Fruit fly (Drosophila melanogaster) whole organism, wandering third instar larva: Measurements from ENCODE around the gene eloF.

ENCODE experiments used
- Abd-B ChIP-seq: fragments of >200 bp; optimal IDR thresholded peaks from 2 replicates; lab custom pipeline; 2017; ENCODE audit warnings: missing biosample characterization, missing genetic modification characterization
- CG32264 ChIP-seq: fragments of 200-800 bp; sonication (Bioruptor generic); optimal IDR thresholded peaks from 2 replicates; lab custom pipeline; 2016; ENCODE audit warnings: missing biosample characterization, missing genetic modification characterization
- CG9705 ChIP-seq: fragments of 200-800 bp; sonication (Bioruptor generic); optimal IDR thresholded peaks from 2 replicates; lab custom pipeline; 2018; ENCODE audit warnings: missing biosample characterization, mild to moderate bottlenecking, missing genetic modification characterization
- CrebA ChIP-seq: fragments of 200-800 bp; sonication (Bioruptor generic); optimal IDR thresholded peaks from 2 replicates; lab custom pipeline; 2016; ENCODE audit warnings: missing biosample characterization, mild to moderate bottlenecking, missing genetic modification characterization, borderline replicate concordance
- Dfd ChIP-seq: fragments of >200 bp; optimal IDR thresholded peaks from 2 replicates; lab custom pipeline; 2017; ENCODE audit warnings: missing biosample characterization, missing genetic modification characterization
- Dif ChIP-seq: fragments of 200-275, 200-300 bp; sonication (Bioruptor generic); optimal IDR thresholded peaks from 2 replicates; lab custom pipeline; 2018; ENCODE audit warnings: missing biosample characterization, missing genetic modification characterization; ENCODE audit not compliant: partially characterized antibody
- GATAd ChIP-seq: sonication (Bioruptor generic); optimal IDR thresholded peaks from 2 replicates; lab custom pipeline; 2016; ENCODE audit warnings: missing biosample characterization, missing genetic modification characterization
- HLH106 ChIP-seq: fragments of 200-800 bp; optimal IDR thresholded peaks from 3 replicates; lab custom pipeline; 2019; ENCODE audit warnings: missing biosample characterization, mild to moderate bottlenecking, missing genetic modification characterization, moderate library complexity
- Hnf4 ChIP-seq: fragments of 200-800 bp; sonication (Bioruptor generic); optimal IDR thresholded peaks from 2 replicates; lab custom pipeline; 2016; ENCODE audit warnings: missing biosample characterization, mild to moderate bottlenecking, missing genetic modification characterization
- Hr78 ChIP-seq: fragments of >200 bp; optimal IDR thresholded peaks from 2 replicates; lab custom pipeline; 2017; ENCODE audit warnings: missing biosample characterization, missing genetic modification characterization
- Hr83 ChIP-seq: fragments of 200-300 bp; sonication (Bioruptor generic); optimal IDR thresholded peaks from 2 replicates; lab custom pipeline; 2016; ENCODE audit warnings: missing biosample characterization, mild to moderate bottlenecking, missing genetic modification characterization, moderate library complexity; ENCODE audit not compliant: poor library complexity, severe bottlenecking
- Jra ChIP-seq: sonication (Bioruptor generic); optimal IDR thresholded peaks from 2 replicates; lab custom pipeline; 2016; ENCODE audit warnings: missing biosample characterization, missing genetic modification characterization
- Mio ChIP-seq: sonication (Bioruptor generic); optimal IDR thresholded peaks from 2 replicates; lab custom pipeline; 2016; ENCODE audit warnings: missing biosample characterization, missing genetic modification characterization
- N ChIP-seq: fragments of >200 bp; optimal IDR thresholded peaks from 2 replicates; lab custom pipeline; 2018; ENCODE audit warnings: missing biosample characterization, missing external identifiers, missing genetic modification characterization
- OdsH ChIP-seq: fragments of 200-800 bp; sonication (Bioruptor generic); optimal IDR thresholded peaks from 2 replicates; lab custom pipeline; 2016; ENCODE audit warnings: missing biosample characterization, mild to moderate bottlenecking, missing genetic modification characterization
- Rel ChIP-seq, 2 experiments: fragments of 200-800 bp; sonication (Bioruptor generic) in 1 of 2; optimal IDR thresholded peaks; 2 replicates in 1 of 2; 3 replicates in 1 of 2; lab custom pipeline; 2016 to 2019; ENCODE audit warnings: mild to moderate bottlenecking in 2 of 2, missing biosample characterization in 2 of 2, missing genetic modification characterization in 2 of 2, moderate library complexity in 1 of 2
- Sp1 ChIP-seq: fragments of 200-800 bp; sonication (Bioruptor generic); optimal IDR thresholded peaks from 3 replicates; lab custom pipeline; 2019; ENCODE audit warnings: missing biosample characterization, mild to moderate bottlenecking, missing genetic modification characterization, moderate library complexity
- Vsx2 ChIP-seq: fragments of 200-300, 225-300 bp; sonication (Bioruptor generic); optimal IDR thresholded peaks from 2 replicates; lab custom pipeline; 2018; ENCODE audit warnings: missing biosample characterization, missing genetic modification characterization; ENCODE audit not compliant: partially characterized antibody
- br ChIP-seq: fragments of 200-800 bp; sonication (Bioruptor generic); optimal IDR thresholded peaks from 2 replicates; lab custom pipeline; 2016; ENCODE audit warnings: missing biosample characterization, missing genetic modification characterization
- brk ChIP-seq: fragments of 200-800 bp; sonication (Bioruptor generic); optimal IDR thresholded peaks from 2 replicates; lab custom pipeline; 2016; ENCODE audit warnings: missing biosample characterization, mild to moderate bottlenecking, missing genetic modification characterization
- dl ChIP-seq, 2 experiments: fragments of 175-275, 200-275 bp in 1 of 2; fragments of 200-275 bp in 1 of 2; sonication (Bioruptor generic); optimal IDR thresholded peaks; lab custom pipeline; 2018; ENCODE audit warnings: mild to moderate bottlenecking in 2 of 2, missing biosample characterization in 2 of 2, missing genetic modification characterization in 2 of 2, moderate library complexity in 2 of 2; ENCODE audit not compliant: partially characterized antibody in 2 of 2, insufficient read depth in 1 of 2
- dmrt93B ChIP-seq: fragments of 200-800 bp; sonication (Bioruptor generic); optimal IDR thresholded peaks from 2 replicates; lab custom pipeline; 2018; ENCODE audit warnings: missing biosample characterization, mild to moderate bottlenecking, missing genetic modification characterization
- dsf ChIP-seq: sonication (Bioruptor generic); optimal IDR thresholded peaks from 2 replicates; lab custom pipeline; 2016; ENCODE audit warnings: missing biosample characterization, missing genetic modification characterization, borderline replicate concordance
- ey ChIP-seq: fragments of 200-800 bp; sonication (Bioruptor generic); optimal IDR thresholded peaks from 2 replicates; lab custom pipeline; 2016; ENCODE audit warnings: missing biosample characterization, missing genetic modification characterization
- foxo ChIP-seq, 2 experiments: fragments of 200-800 bp; sonication (Bioruptor generic); optimal IDR thresholded peaks; 2 replicates in 1 of 2; 3 replicates in 1 of 2; lab custom pipeline; 2016 to 2017; ENCODE audit warnings: missing biosample characterization in 2 of 2, missing genetic modification characterization in 2 of 2
- fru ChIP-seq: fragments of 200-800 bp; sonication (Bioruptor generic); optimal IDR thresholded peaks from 3 replicates; lab custom pipeline; 2016; ENCODE audit warnings: missing biosample characterization, mild to moderate bottlenecking, missing genetic modification characterization
- h ChIP-seq: fragments of 200-800 bp; sonication (Bioruptor generic); optimal IDR thresholded peaks from 3 replicates; lab custom pipeline; 2016; ENCODE audit warnings: missing biosample characterization, mild to moderate bottlenecking, missing genetic modification characterization
- jim ChIP-seq: fragments of 175-275, 200-325 bp; sonication (Bioruptor generic); optimal IDR thresholded peaks from 2 replicates; lab custom pipeline; 2016; ENCODE audit warnings: missing biosample characterization, mild to moderate bottlenecking, missing genetic modification characterization
- lola ChIP-seq: fragments of >200 bp; optimal IDR thresholded peaks from 2 replicates; lab custom pipeline; 2017; ENCODE audit warnings: missing biosample characterization, missing genetic modification characterization
- pan ChIP-seq: fragments of >200 bp; optimal IDR thresholded peaks from 2 replicates; lab custom pipeline; 2017
- psq ChIP-seq: fragments of 200-800 bp; sonication (Bioruptor generic); optimal IDR thresholded peaks from 3 replicates; lab custom pipeline; 2017; ENCODE audit warnings: missing biosample characterization, mild to moderate bottlenecking, missing genetic modification characterization, moderate library complexity
- rgr ChIP-seq: fragments of 200-800 bp; sonication (Bioruptor generic); optimal IDR thresholded peaks from 3 replicates; lab custom pipeline; 2016; ENCODE audit warnings: missing biosample characterization, mild to moderate bottlenecking, missing genetic modification characterization
- sage ChIP-seq: fragments of 200-800 bp; sonication (Bioruptor generic); optimal IDR thresholded peaks from 2 replicates; lab custom pipeline; 2016; ENCODE audit warnings: missing biosample characterization, mild to moderate bottlenecking, missing genetic modification characterization
- sv ChIP-seq: fragments of 200-800 bp; sonication (Bioruptor generic); optimal IDR thresholded peaks from 3 replicates; lab custom pipeline; 2016; ENCODE audit warnings: missing biosample characterization, missing genetic modification characterization
- tai ChIP-seq: sonication (Bioruptor generic); optimal IDR thresholded peaks from 2 replicates; lab custom pipeline; 2016; ENCODE audit warnings: missing biosample characterization, missing genetic modification characterization
- woc ChIP-seq: sonication (Bioruptor generic); optimal IDR thresholded peaks from 2 replicates; lab custom pipeline; 2016; ENCODE audit warnings: missing biosample characterization, mild to moderate bottlenecking, missing genetic modification characterization

eloF gene

dm6 chr3R:9808946-9809545 lies 4.9 kb upstream of the eloF start, which contains the start of gene FBXO11:
FBXO11 (minus strand) TSS chr3R:9809368.
- TF ChIP-seq HLH106 (tag; lab: Kevin White, UChicago): peak; percentile 10
- TF ChIP-seq psq (GFP tag; lab: Kevin White, UChicago): peak; percentile 100
- no peak for TF ChIP-seq CrebA (GFP tag; lab: Kevin White, UChicago)
- no peak for TF ChIP-seq lola (GFP tag; lab: Kevin White, UChicago)
- TF ChIP-seq br (GFP tag; lab: Kevin White, UChicago): no peak
- no peak for TF ChIP-seq dmrt93B (GFP tag; lab: Kevin White, UChicago)
- TF ChIP-seq N (GFP tag; lab: Kevin White, UChicago): no peak
- no peak for TF ChIP-seq Mio
- no peak for TF ChIP-seq h (GFP tag; lab: Kevin White, UChicago)
- no peak for TF ChIP-seq Dfd (GFP tag; lab: Kevin White, UChicago)
- no peak for TF ChIP-seq ey
- no peak for TF ChIP-seq woc (GFP tag; lab: Kevin White, UChicago)
- no peak for TF ChIP-seq dl (GFP tag; optimal IDR thresholded peaks at IDR 0.05; lab: Kevin White, UChicago; ENCODE audit: insufficient read depth in 1 of 2, partially characterized antibody in 2 of 2)
- no peak for TF ChIP-seq GATAd (GFP tag; lab: Kevin White, UChicago)
- no peak for TF ChIP-seq tai (GFP tag; lab: Kevin White, UChicago)
- no peak for TF ChIP-seq Vsx2
- no peak for TF ChIP-seq Dif (GFP tag; lab: Kevin White, UChicago)
- TF ChIP-seq Hr78 (GFP tag; lab: Kevin White, UChicago): no peak
- TF ChIP-seq sv (GFP tag; lab: Kevin White, UChicago): no peak
- TF ChIP-seq sage: peak; percentile 6
- TF ChIP-seq Hnf4: no peak
- no peak for TF ChIP-seq fru (GFP tag; lab: Kevin White, UChicago)
- no peak for TF ChIP-seq Hr83 (GFP tag; lab: Kevin White, UChicago)
- peak; percentile 12 for TF ChIP-seq OdsH (GFP tag; lab: Kevin White, UChicago)
- TF ChIP-seq Rel (GFP tag; optimal IDR thresholded peaks at IDR 0.05; lab: Kevin White, UChicago): no peak
- TF ChIP-seq Rel (tag; optimal IDR thresholded peaks at IDR 0.05; lab: Kevin White, UChicago): peak; percentile 95
- TF ChIP-seq brk: no peak
- TF ChIP-seq pan (lab: Kevin White, UChicago): no peak
- peak; percentile 98 for TF ChIP-seq jim (GFP tag; lab: Kevin White, UChicago)
- peak; percentile 78 for TF ChIP-seq Sp1 (GFP tag; lab: Kevin White, UChicago)
- no peak for TF ChIP-seq Abd-B (GFP tag; lab: Kevin White, UChicago)
- peak; percentile 24 for TF ChIP-seq CG9705
- peak; percentile 46 for TF ChIP-seq rgr (GFP tag; lab: Kevin White, UChicago)

dm6 chr3R:9812447-9812846 lies 1.5 kb upstream of the eloF start, which contains the start of gene CG8534:
CG8534 (plus strand) TSS chr3R:9812747.
- TF ChIP-seq woc (GFP tag; lab: Kevin White, UChicago): no peak
- TF ChIP-seq Abd-B (GFP tag; lab: Kevin White, UChicago): no peak
- TF ChIP-seq rgr (GFP tag; lab: Kevin White, UChicago): no peak
- TF ChIP-seq Rel (GFP tag; optimal IDR thresholded peaks at IDR 0.05; lab: Kevin White, UChicago): no peak
- no peak for TF ChIP-seq Rel (tag; optimal IDR thresholded peaks at IDR 0.05; lab: Kevin White, UChicago)
- no peak for TF ChIP-seq sv (GFP tag; lab: Kevin White, UChicago)
- no peak for TF ChIP-seq tai (GFP tag; lab: Kevin White, UChicago)
- TF ChIP-seq pan (lab: Kevin White, UChicago): no peak
- TF ChIP-seq N (GFP tag; lab: Kevin White, UChicago): no peak
- TF ChIP-seq dmrt93B (GFP tag; lab: Kevin White, UChicago): no peak
- TF ChIP-seq OdsH (GFP tag; lab: Kevin White, UChicago): no peak
- no peak for TF ChIP-seq dsf (GFP tag; lab: Kevin White, UChicago)
- TF ChIP-seq jim (GFP tag; lab: Kevin White, UChicago): no peak

DNA sequence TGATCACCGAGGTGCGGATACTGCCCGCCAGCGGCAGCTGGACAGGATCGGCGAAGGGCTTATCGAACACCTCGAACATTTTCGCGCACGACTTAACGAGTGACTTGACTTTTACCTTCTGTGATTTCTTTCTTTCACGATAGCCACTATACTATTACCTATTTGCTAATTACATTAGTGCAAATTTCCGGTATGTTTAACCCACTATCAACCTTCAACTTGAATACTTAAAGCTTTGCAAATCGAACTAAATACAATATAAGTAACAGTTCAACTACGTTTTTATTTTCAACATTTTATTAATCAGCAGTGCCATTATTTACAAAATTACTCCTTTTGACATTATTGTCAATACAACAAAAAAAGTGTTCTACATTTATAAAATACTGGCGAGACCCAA lies 2.9 kb downstream of the eloF start, which contains the start of gene CG16904:
Gene CG16904 (minus strand): TSS at position 101 of the 400 bp plus-strand sequence.
- no peak for TF ChIP-seq Jra (GFP tag; lab: Kevin White, UChicago)
- no peak for TF ChIP-seq Dif (GFP tag; lab: Kevin White, UChicago)
- TF ChIP-seq sv (GFP tag; lab: Kevin White, UChicago): no peak
- TF ChIP-seq Sp1 (GFP tag; lab: Kevin White, UChicago): no peak
- TF ChIP-seq lola (GFP tag; lab: Kevin White, UChicago): no peak
- TF ChIP-seq jim (GFP tag; lab: Kevin White, UChicago): no peak
- no peak for TF ChIP-seq tai (GFP tag; lab: Kevin White, UChicago)
- no peak for TF ChIP-seq dl (GFP tag; optimal IDR thresholded peaks at IDR 0.05; lab: Kevin White, UChicago; ENCODE audit: insufficient read depth in 1 of 2, partially characterized antibody in 2 of 2)
- TF ChIP-seq rgr (GFP tag; lab: Kevin White, UChicago): no peak
- no peak for TF ChIP-seq Hr83 (GFP tag; lab: Kevin White, UChicago)
- TF ChIP-seq CG32264 (GFP tag; lab: Kevin White, UChicago): no peak
- no peak for TF ChIP-seq CG9705
- no peak for TF ChIP-seq HLH106 (tag; lab: Kevin White, UChicago)
- no peak for TF ChIP-seq pan (lab: Kevin White, UChicago)
- TF ChIP-seq GATAd (GFP tag; lab: Kevin White, UChicago): no peak
- TF ChIP-seq foxo (GFP tag; optimal IDR thresholded peaks at IDR 0.05; lab: Kevin White, UChicago): no peak
- TF ChIP-seq, all 38 proteins: peak for 0
